Worm (Caenorhabditis elegans) whole organism, midembryonic: ENCODE results near the gene mtch-1.

Experiments used
- T22C8.4 ChIP-seq: fragments of 200-800 bp; sonication (Bioruptor generic); IDR thresholded peaks from 2 replicates; pipeline ENCODE4 v1.3.6; 2022; ENCODE audit warnings: missing genetic modification characterization, missing compliant biosample characterization
- flt-1 ChIP-seq: fragments of 200-800 bp; sonication (Bioruptor generic); IDR thresholded peaks from 2 replicates; pipeline ENCODE4 v1.3.6; 2022; ENCODE audit warnings: missing genetic modification characterization, missing compliant biosample characterization
- klf-2 ChIP-seq: fragments of 200-800 bp; sonication (Bioruptor generic); conservative IDR thresholded peaks from 2 replicates; pipeline ENCODE4 v1.3.6; 2022; ENCODE audit warnings: missing genetic modification reagents, missing genetic modification characterization, missing compliant biosample characterization
- ref-1 ChIP-seq: fragments of 200-800 bp; sonication (Bioruptor generic); conservative IDR thresholded peaks from 2 replicates; pipeline ENCODE4 v1.3.6; 2022; ENCODE audit warnings: missing genetic modification reagents, missing genetic modification characterization, missing compliant biosample characterization
- tab-1 ChIP-seq: fragments of 200-800 bp; sonication (Bioruptor generic); IDR thresholded peaks from 2 replicates; pipeline ENCODE4 v1.3.6; 2022; ENCODE audit warnings: missing genetic modification characterization, missing compliant biosample characterization
- ztf-23 ChIP-seq: fragments of 200-800 bp; sonication (Bioruptor generic); IDR thresholded peaks from 2 replicates; pipeline ENCODE4 v1.3.6; 2022; ENCODE audit warnings: missing genetic modification reagents, missing genetic modification characterization, missing compliant biosample characterization

DNA sequence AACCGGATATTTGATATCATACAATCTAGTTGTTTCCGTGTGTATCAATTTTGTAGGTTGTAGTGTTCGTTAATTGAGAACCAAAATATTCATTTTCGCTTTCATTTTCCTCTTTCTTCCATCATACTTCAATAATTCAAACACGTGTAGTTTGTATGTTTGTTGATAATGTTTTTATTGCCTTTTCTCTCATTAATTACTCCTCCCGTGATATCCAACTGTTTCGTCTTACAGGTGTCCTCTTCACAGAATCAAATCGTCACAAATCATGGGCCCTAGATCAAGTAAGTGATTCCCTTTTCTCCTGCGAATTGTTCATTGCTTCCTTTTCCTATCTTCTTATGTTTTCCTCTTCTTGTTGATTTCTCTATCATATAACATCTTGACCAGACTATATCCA lies 35.0 kb downstream of the mtch-1 start, which contains the start of gene nhr-21:
- no peak for TF ChIP-seq tab-1 (GFP tag; lab: Robert Waterston, UW)
- no peak for TF ChIP-seq flt-1 (GFP tag; lab: Robert Waterston, UW)
- TF ChIP-seq ref-1 (GFP tag; lab: Robert Waterston, UW) = no peak
- no peak for TF ChIP-seq T22C8.4 (GFP tag; lab: Robert Waterston, UW)
- no peak for TF ChIP-seq ztf-23 (GFP tag; lab: Robert Waterston, UW)
- no peak for TF ChIP-seq klf-2
